Fruit fly (Drosophila melanogaster) whole organism, embryonic: ENCODE results near the gene beag.

Source experiments
- CG17612 ChIP-seq: fragments of 200-800 bp; sonication (Bioruptor generic); IDR thresholded peaks from 2 replicates; pipeline ENCODE4 v1.3.6; 2022; ENCODE audit warnings: missing biosample characterization, missing genetic modification characterization
- CG6765 ChIP-seq: fragments of 200-800 bp; sonication (Bioruptor generic); optimal IDR thresholded peaks from 3 replicates; lab custom pipeline; 2017; ENCODE audit warnings: missing biosample characterization, mild to moderate bottlenecking, missing genetic modification characterization
- Hr51 ChIP-seq, 2 experiments: fragments of 200-800 bp; sonication (Bioruptor generic); optimal IDR thresholded peaks; 2 replicates in 1 of 2; 3 replicates in 1 of 2; lab custom pipeline; 2016 to 2018; ENCODE audit warnings: missing biosample characterization in 2 of 2, missing genetic modification characterization in 2 of 2, mild to moderate bottlenecking in 1 of 2, moderate library complexity in 1 of 2
- tx ChIP-seq: fragments of 200-800 bp; sonication (Bioruptor generic); optimal IDR thresholded peaks from 2 replicates; lab custom pipeline; 2016; ENCODE audit warnings: missing biosample characterization, missing genetic modification characterization
- z ChIP-seq: fragments of 200-800 bp; sonication (Bioruptor generic); IDR thresholded peaks from 3 replicates; pipeline ENCODE4 v1.3.6; 2022; ENCODE audit warnings: missing biosample characterization, missing genetic modification characterization

dm6 chr3R:9083379-9083778 is 18.5 kb upstream of the beag start:
- TF ChIP-seq z (peak; percentile 46; the same call in 1 of the 3 replicates), Hr51 (GFP tag; optimal IDR thresholded peaks at IDR 0.05; lab: Kevin White, UChicago) (peak in 1 of 2 experiments; percentile 52), tx (GFP tag; lab: Kevin White, UChicago) (no peak), CG17612 (GFP tag; lab: Robert Waterston, UW) (no peak), CG6765 (no peak)
